Fruit fly (Drosophila melanogaster) whole organism, embryonic: ENCODE data around the gene GC.

Experiments
- Atf6 ChIP-seq: fragments of 200-800 bp; sonication (Bioruptor generic); IDR thresholded peaks from 2 replicates; pipeline ENCODE4 v1.3.6; 2022; ENCODE audit warnings: missing biosample characterization, missing genetic modification characterization
- Blimp-1 ChIP-seq: fragments of 200-800 bp; sonication (Bioruptor generic); optimal IDR thresholded peaks from 3 replicates; lab custom pipeline; 2018; ENCODE audit warnings: missing biosample characterization, missing genetic modification characterization, mild to moderate bottlenecking, moderate library complexity, missing genetic modification reagents
- C15 ChIP-seq: fragments of 200-800 bp; sonication (Bioruptor generic); IDR thresholded peaks from 3 replicates; pipeline ENCODE4 v1.3.6; 2022; ENCODE audit warnings: missing biosample characterization, missing genetic modification characterization
- CG10209 ChIP-seq: fragments of 200-800 bp; sonication (Bioruptor generic); optimal IDR thresholded peaks from 3 replicates; lab custom pipeline; 2017; ENCODE audit warnings: missing biosample characterization, mild to moderate bottlenecking, missing genetic modification characterization, missing genetic modification reagents
- CG10274 ChIP-seq: fragments of 200-800 bp; sonication (Bioruptor generic); optimal IDR thresholded peaks from 3 replicates; lab custom pipeline; 2017; ENCODE audit warnings: missing biosample characterization, mild to moderate bottlenecking, missing genetic modification characterization
- CG11247 ChIP-seq: fragments of 200-800 bp; sonication (Bioruptor generic); IDR thresholded peaks from 2 replicates; pipeline ENCODE4 v1.3.6; 2022; ENCODE audit warnings: missing biosample characterization, missing genetic modification characterization
- CG12769 ChIP-seq: fragments of 200-800 bp; sonication (Bioruptor generic); optimal IDR thresholded peaks from 2 replicates; lab custom pipeline; 2019; ENCODE audit warnings: missing biosample characterization, mild to moderate bottlenecking, missing genetic modification characterization, moderate library complexity
- CG13894 ChIP-seq: fragments of 200-800 bp; sonication (Bioruptor generic); optimal IDR thresholded peaks from 3 replicates; lab custom pipeline; 2018; ENCODE audit warnings: missing biosample characterization, mild to moderate bottlenecking, missing genetic modification characterization, moderate library complexity
- CG14050 ChIP-seq: fragments of 200-800 bp; sonication (Bioruptor generic); IDR thresholded peaks from 3 replicates; pipeline ENCODE4 v1.3.6; 2022; ENCODE audit warnings: missing biosample characterization, missing genetic modification characterization
- CG14441 ChIP-seq: fragments of 200-800 bp; sonication (Bioruptor generic); IDR thresholded peaks from 2 replicates; pipeline ENCODE4 v1.3.6; 2022; ENCODE audit warnings: missing biosample characterization, missing genetic modification characterization
- CG14667 ChIP-seq: fragments of 200-800 bp; sonication (Bioruptor generic); IDR thresholded peaks from 2 replicates; pipeline ENCODE4 v1.3.6; 2022; ENCODE audit warnings: missing biosample characterization, missing genetic modification characterization
- CG2712 ChIP-seq: fragments of 200-800 bp; optimal IDR thresholded peaks from 3 replicates; lab custom pipeline; 2019; ENCODE audit warnings: missing biosample characterization, mild to moderate bottlenecking, missing genetic modification characterization, moderate library complexity
- CG2889 ChIP-seq: fragments of 200-800 bp; sonication (Bioruptor generic); IDR thresholded peaks from 3 replicates; pipeline ENCODE4 v1.3.6; 2022; ENCODE audit warnings: missing biosample characterization, missing genetic modification characterization
- CG30403 ChIP-seq: fragments of 200-800 bp; sonication (Bioruptor generic); optimal IDR thresholded peaks from 3 replicates; lab custom pipeline; 2016; ENCODE audit warnings: missing biosample characterization, missing genetic modification characterization
- CG31441 ChIP-seq: fragments of 200-800 bp; sonication (Bioruptor generic); IDR thresholded peaks from 2 replicates; pipeline ENCODE4 v1.3.6; 2022; ENCODE audit warnings: missing biosample characterization, missing genetic modification characterization
- CG34224 ChIP-seq: fragments of 200-800 bp; sonication (Bioruptor generic); IDR thresholded peaks from 3 replicates; pipeline ENCODE4 v1.3.6; 2022; ENCODE audit warnings: missing biosample characterization, missing genetic modification characterization; ENCODE audit not compliant: partially characterized antibody
- CG5953 ChIP-seq: fragments of 200-800 bp; sonication (Bioruptor generic); IDR thresholded peaks from 2 replicates; pipeline ENCODE4 v1.3.6; 2022; ENCODE audit warnings: missing biosample characterization, missing genetic modification characterization
- CG9932 ChIP-seq: fragments of 200-800 bp; sonication (Bioruptor generic); IDR thresholded peaks from 2 replicates; pipeline ENCODE4 v1.3.6; 2022; ENCODE audit warnings: missing biosample characterization, missing genetic modification characterization
- Dip3 ChIP-seq: fragments of 200-800 bp; sonication (Bioruptor generic); optimal IDR thresholded peaks from 3 replicates; lab custom pipeline; 2016; ENCODE audit warnings: missing biosample characterization, missing genetic modification characterization
- Drgx ChIP-seq: fragments of 200-800 bp; sonication (Bioruptor generic); IDR thresholded peaks from 2 replicates; pipeline ENCODE4 v1.3.6; 2022; ENCODE audit warnings: missing biosample characterization, missing genetic modification characterization
- Ets65A ChIP-seq: fragments of 200-800 bp; sonication (Bioruptor generic); peaks from one replicate; lab custom pipeline; 2016; ENCODE audit warnings: missing biosample characterization, missing genetic modification characterization
- HLH54F ChIP-seq: fragments of 200-800 bp; sonication (Bioruptor generic); optimal IDR thresholded peaks from 3 replicates; lab custom pipeline; 2016; ENCODE audit warnings: missing biosample characterization, missing genetic modification characterization
- Lpt ChIP-seq: fragments of >200 bp; optimal IDR thresholded peaks from 2 replicates; lab custom pipeline; 2018; ENCODE audit warnings: missing biosample characterization, missing genetic modification characterization
- Meics ChIP-seq: fragments of 200-800 bp; sonication (Bioruptor generic); optimal IDR thresholded peaks from 2 replicates; lab custom pipeline; 2017; ENCODE audit warnings: missing biosample characterization, mild to moderate bottlenecking, missing genetic modification characterization
- NK7.1 ChIP-seq: fragments of 200-800 bp; sonication (Bioruptor generic); optimal IDR thresholded peaks from 3 replicates; lab custom pipeline; 2016; ENCODE audit warnings: missing biosample characterization, missing genetic modification characterization
- Ssrp ChIP-seq: fragments of 200-800 bp; sonication (Bioruptor generic); optimal IDR thresholded peaks from 2 replicates; lab custom pipeline; 2018; ENCODE audit warnings: missing biosample characterization, mild to moderate bottlenecking, missing genetic modification characterization, moderate library complexity
- Taf1 ChIP-seq: fragments of 200-800 bp; sonication (Bioruptor generic); IDR thresholded peaks from 2 replicates; pipeline ENCODE4 v1.3.6; 2022; ENCODE audit warnings: missing biosample characterization, missing genetic modification characterization
- Tbp ChIP-seq: fragments of >200 bp; optimal IDR thresholded peaks from 2 replicates; lab custom pipeline; 2018; ENCODE audit warnings: missing biosample characterization, missing genetic modification characterization
- abd-A ChIP-seq: fragments of 200-800 bp; sonication (Bioruptor generic); optimal IDR thresholded peaks from 3 replicates; lab custom pipeline; 2019; ENCODE audit warnings: missing biosample characterization, mild to moderate bottlenecking, missing genetic modification characterization, moderate library complexity
- ap ChIP-seq: fragments of 200-800 bp; sonication (Bioruptor generic); IDR thresholded peaks from 2 replicates; pipeline ENCODE4 v1.3.6; 2022; ENCODE audit warnings: missing biosample characterization, missing genetic modification characterization
- chinmo ChIP-seq: fragments of 200-800 bp; sonication (Bioruptor generic); IDR thresholded peaks from 4 replicates; pipeline ENCODE4 v1.3.6; 2022; ENCODE audit warnings: missing biosample characterization, missing genetic modification characterization; ENCODE audit not compliant: partially characterized antibody
- ci ChIP-seq: fragments of 200-800 bp; sonication (Bioruptor generic); IDR thresholded peaks from 3 replicates; pipeline ENCODE4 v1.3.6; 2022; ENCODE audit warnings: missing biosample characterization, missing genetic modification characterization
- corto ChIP-seq: fragments of 200-800 bp; sonication (Bioruptor generic); optimal IDR thresholded peaks from 2 replicates; lab custom pipeline; 2016; ENCODE audit warnings: missing biosample characterization, mild to moderate bottlenecking, missing genetic modification characterization, moderate library complexity
- dan ChIP-seq: fragments of 200-800 bp; sonication (Bioruptor generic); IDR thresholded peaks from 2 replicates; pipeline ENCODE4 v1.3.6; 2022; ENCODE audit warnings: missing biosample characterization, missing genetic modification characterization
- disco-r ChIP-seq: fragments of 200-800 bp; sonication (Bioruptor generic); optimal IDR thresholded peaks from 2 replicates; lab custom pipeline; 2016; ENCODE audit warnings: missing biosample characterization, missing genetic modification characterization
- dmrt11E ChIP-seq: fragments of 200-800 bp; sonication (Bioruptor generic); optimal IDR thresholded peaks from 3 replicates; lab custom pipeline; 2018; ENCODE audit warnings: missing biosample characterization, mild to moderate bottlenecking, missing genetic modification characterization, moderate library complexity
- eve ChIP-seq, 2 experiments: fragments of >200 bp; optimal IDR thresholded peaks; 2 replicates each; lab custom pipeline; 2017; ENCODE audit warnings: missing biosample characterization in 2 of 2, missing genetic modification characterization in 2 of 2
- fu2 ChIP-seq: fragments of 200-800 bp; sonication (Bioruptor generic); optimal IDR thresholded peaks from 2 replicates; lab custom pipeline; 2016; ENCODE audit warnings: missing biosample characterization, missing genetic modification characterization
- gro ChIP-seq: fragments of 200-800 bp; sonication (Bioruptor generic); optimal IDR thresholded peaks from 2 replicates; lab custom pipeline; 2016; ENCODE audit warnings: missing biosample characterization, missing genetic modification characterization
- hbn ChIP-seq: fragments of 200-800 bp; sonication (Bioruptor generic); IDR thresholded peaks from 2 replicates; pipeline ENCODE4 v1.3.6; 2022; ENCODE audit warnings: missing biosample characterization, missing genetic modification characterization; ENCODE audit not compliant: partially characterized antibody
- kay ChIP-seq: fragments of 200-800 bp; sonication (Bioruptor generic); optimal IDR thresholded peaks from 2 replicates; lab custom pipeline; 2016; ENCODE audit warnings: missing biosample characterization, missing genetic modification characterization
- klu ChIP-seq: fragments of 200-800 bp; sonication (Bioruptor generic); IDR thresholded peaks from 2 replicates; pipeline ENCODE4 v1.3.6; 2022; ENCODE audit warnings: missing biosample characterization, missing genetic modification characterization
- lola ChIP-seq, 3 experiments: fragments of >200 bp in 2 of 3; fragments of 200-800 bp in 1 of 3; sonication (Bioruptor generic) in 1 of 3; optimal IDR thresholded peaks; 2 replicates each; lab custom pipeline; 2017 to 2019; ENCODE audit warnings: missing biosample characterization in 3 of 3, missing genetic modification characterization in 3 of 3, mild to moderate bottlenecking in 1 of 3, moderate library complexity in 1 of 3
- pb ChIP-seq: fragments of 200-800 bp; sonication (Bioruptor generic); optimal IDR thresholded peaks from 3 replicates; lab custom pipeline; 2016; ENCODE audit warnings: missing biosample characterization, missing genetic modification characterization
- pum ChIP-seq: fragments of 200-800 bp; sonication (Bioruptor generic); optimal IDR thresholded peaks from 2 replicates; lab custom pipeline; 2016; ENCODE audit warnings: missing biosample characterization, missing genetic modification characterization
- sna ChIP-seq: fragments of 200-800 bp; sonication (Bioruptor generic); IDR thresholded peaks from 2 replicates; pipeline ENCODE4 v1.3.6; 2022; ENCODE audit warnings: missing biosample characterization, missing genetic modification characterization; ENCODE audit not compliant: partially characterized antibody
- sr ChIP-seq: fragments of 200-800 bp; sonication (Bioruptor generic); IDR thresholded peaks from 3 replicates; pipeline ENCODE4 v1.3.6; 2022; ENCODE audit warnings: missing biosample characterization, missing genetic modification characterization
- tgo ChIP-seq: fragments of 200-800 bp; sonication (Bioruptor generic); IDR thresholded peaks from 3 replicates; pipeline ENCODE4 v1.3.6; 2022; ENCODE audit warnings: missing biosample characterization, missing genetic modification characterization
- toy ChIP-seq: fragments of 200-800 bp; sonication (Bioruptor generic); IDR thresholded peaks from 2 replicates; pipeline ENCODE4 v1.3.6; 2022; ENCODE audit warnings: missing biosample characterization, missing genetic modification characterization
- tup ChIP-seq: fragments of 200-800 bp; sonication (Bioruptor generic); optimal IDR thresholded peaks from 2 replicates; lab custom pipeline; 2016; ENCODE audit warnings: missing biosample characterization, mild to moderate bottlenecking, missing genetic modification characterization, moderate library complexity
- tx ChIP-seq: fragments of 200-800 bp; sonication (Bioruptor generic); optimal IDR thresholded peaks from 2 replicates; lab custom pipeline; 2016; ENCODE audit warnings: missing biosample characterization, missing genetic modification characterization

The GC gene

dm6 chr3L:1584003-1584402, 45.1 kb downstream of the GC start (continued):
- TF ChIP-seq Drgx = peak; percentile 87
- no peak for TF ChIP-seq CG34224 (GFP tag; lab: Robert Waterston, UW)
- no peak for TF ChIP-seq abd-A (tag; lab: Kevin White, UChicago)
- peak; percentile 25 for TF ChIP-seq Dip3 (GFP tag; lab: Kevin White, UChicago)
- TF ChIP-seq dmrt11E (tag; lab: Kevin White, UChicago) = peak; percentile 72
- no peak for TF ChIP-seq hbn
- TF ChIP-seq Ssrp (tag; lab: Kevin White, UChicago) = peak; percentile 71
- TF ChIP-seq kay (GFP tag; lab: Kevin White, UChicago) = peak; percentile 25
- TF ChIP-seq CG2889 = no peak
- TF ChIP-seq dan (GFP tag; lab: Robert Waterston, UW) = 0 out of 2 replicates have a peak, but pooled peaks have one; percentile 24
- TF ChIP-seq Blimp-1 (GFP tag; lab: Kevin White, UChicago) = peak; percentile 4
- no peak for TF ChIP-seq corto (GFP tag; lab: Kevin White, UChicago)
- peak; percentile 77 for TF ChIP-seq CG31441
- TF ChIP-seq Lpt (GFP tag; lab: Kevin White, UChicago) = no peak
- TF ChIP-seq CG2712 (tag; lab: Kevin White, UChicago) = peak; percentile 80
- peak; percentile 25 for TF ChIP-seq fu2
- TF ChIP-seq CG9932 (GFP tag; lab: Robert Waterston, UW) = no peak
- no peak for TF ChIP-seq HLH54F (GFP tag; lab: Kevin White, UChicago)

dm6 chr3L:1580821-1581220, 48.3 kb downstream of the GC start:
- TF ChIP-seq ap (GFP tag; lab: Robert Waterston, UW) = no peak
- TF ChIP-seq CG10274 (GFP tag; lab: Kevin White, UChicago) = peak; percentile 90
- TF ChIP-seq Atf6 (GFP tag; lab: Robert Waterston, UW) = no peak
- TF ChIP-seq CG11247 (GFP tag; lab: Robert Waterston, UW) = no peak
- peak; percentile 9 for TF ChIP-seq Ets65A (GFP tag; lab: Kevin White, UChicago)
- TF ChIP-seq eve (GFP tag; optimal IDR thresholded peaks at IDR 0.05; lab: Kevin White, UChicago) = peak in 1 of 2 experiments; percentile 78

DNA sequence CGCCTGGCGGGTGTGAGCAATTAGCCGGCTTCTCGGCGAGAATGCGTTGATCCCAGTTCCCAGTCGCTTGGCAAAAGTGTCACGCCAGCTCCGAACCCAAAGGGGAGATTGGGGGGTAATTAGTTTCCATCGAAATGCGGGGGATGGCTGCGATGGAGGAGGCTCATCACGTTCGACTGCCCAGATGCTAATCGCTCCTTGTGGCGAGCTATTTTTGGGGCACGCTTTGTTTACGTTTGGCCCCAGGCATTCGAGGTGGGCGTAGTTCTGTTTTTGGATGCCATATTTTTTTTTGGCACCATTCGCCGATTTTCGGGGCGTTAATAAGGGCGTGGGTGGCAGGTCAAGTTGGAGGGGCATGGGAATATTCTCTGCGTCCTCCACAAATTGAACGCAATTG, 48.9 kb downstream of the GC start:
- TF ChIP-seq pum (GFP tag; lab: Kevin White, UChicago) (no peak), pb (GFP tag; lab: Kevin White, UChicago) (no peak), CG5953 (GFP tag; lab: Robert Waterston, UW) (no peak), C15 (GFP tag; lab: Robert Waterston, UW) (no peak), Taf1 (GFP tag; lab: Robert Waterston, UW) (no peak), Meics (GFP tag; lab: Kevin White, UChicago) (no peak), NK7.1 (no peak), Tbp (GFP tag; lab: Kevin White, UChicago) (no peak), CG14441 (GFP tag; lab: Robert Waterston, UW) (no peak), CG14050 (GFP tag; lab: Robert Waterston, UW) (no peak), CG12769 (tag; lab: Kevin White, UChicago) (peak; percentile 79), tx (GFP tag; lab: Kevin White, UChicago) (no peak), disco-r (GFP tag; lab: Kevin White, UChicago) (no peak), ci (GFP tag; lab: Robert Waterston, UW) (0 out of 3 replicates have a peak, but pooled peaks have one; percentile 9), klu (GFP tag; lab: Robert Waterston, UW) (no peak), CG13894 (no peak), tup (GFP tag; lab: Kevin White, UChicago) (no peak), CG10209 (GFP tag; lab: Kevin White, UChicago) (no peak), chinmo (GFP tag; lab: Robert Waterston, UW) (0 out of 4 replicates have a peak, but pooled peaks have one; percentile 23), sna (no peak), tgo (GFP tag; lab: Robert Waterston, UW) (no peak), CG14667 (no peak), gro (GFP tag; lab: Kevin White, UChicago) (no peak), toy (GFP tag; lab: Robert Waterston, UW) (no peak), lola (GFP tag; optimal IDR thresholded peaks at IDR 0.05; lab: Kevin White, UChicago) (no peak), sr (GFP tag; lab: Robert Waterston, UW) (peak; percentile 88), CG30403 (GFP tag; lab: Kevin White, UChicago) (no peak)
